Fruit fly (Drosophila melanogaster) whole organism, embryonic: ENCODE measurements around the gene CG11131.

Source experiments
- CG10209 ChIP-seq: fragments of 200-800 bp; sonication (Bioruptor generic); optimal IDR thresholded peaks from 3 replicates; lab custom pipeline; 2017; ENCODE audit warnings: missing biosample characterization, mild to moderate bottlenecking, missing genetic modification characterization, missing genetic modification reagents
- CG10267 ChIP-seq: fragments of 200-800 bp; sonication (Bioruptor generic); optimal IDR thresholded peaks from 2 replicates; lab custom pipeline; 2018; ENCODE audit warnings: missing biosample characterization, mild to moderate bottlenecking, missing genetic modification characterization, moderate library complexity
- CG11085 ChIP-seq: fragments of 200-800 bp; sonication (Bioruptor generic); IDR thresholded peaks from 2 replicates; pipeline ENCODE4 v1.3.6; 2022; ENCODE audit warnings: missing biosample characterization, missing genetic modification characterization
- CG11696 ChIP-seq: fragments of 200-800 bp; sonication (Bioruptor generic); IDR thresholded peaks from 2 replicates; pipeline ENCODE4 v1.3.6; 2022; ENCODE audit warnings: missing biosample characterization, missing genetic modification characterization
- CG1233 ChIP-seq: fragments of 200-800 bp; sonication (Bioruptor generic); optimal IDR thresholded peaks from 4 replicates; lab custom pipeline; 2018; ENCODE audit warnings: missing biosample characterization, mild to moderate bottlenecking, missing genetic modification characterization
- CG13296 ChIP-seq: fragments of 200-800 bp; sonication (Bioruptor generic); optimal IDR thresholded peaks from 3 replicates; lab custom pipeline; 2018; ENCODE audit warnings: missing biosample characterization, mild to moderate bottlenecking, missing genetic modification characterization
- CG13424 ChIP-seq: fragments of 200-800 bp; sonication (Bioruptor generic); optimal IDR thresholded peaks from 2 replicates; lab custom pipeline; 2019; ENCODE audit warnings: missing biosample characterization, mild to moderate bottlenecking, missing genetic modification characterization, moderate library complexity
- CG14050 ChIP-seq: fragments of 200-800 bp; sonication (Bioruptor generic); IDR thresholded peaks from 3 replicates; pipeline ENCODE4 v1.3.6; 2022; ENCODE audit warnings: missing biosample characterization, missing genetic modification characterization
- CG14710 ChIP-seq: fragments of 200-800 bp; sonication (Bioruptor generic); optimal IDR thresholded peaks from 3 replicates; lab custom pipeline; 2019; ENCODE audit warnings: missing biosample characterization, mild to moderate bottlenecking, missing genetic modification characterization, moderate library complexity
- CG17359 ChIP-seq: fragments of 200-800 bp; sonication (Bioruptor generic); optimal IDR thresholded peaks from 3 replicates; lab custom pipeline; 2018; ENCODE audit warnings: missing biosample characterization, mild to moderate bottlenecking, missing genetic modification characterization, moderate library complexity
- CG18011 ChIP-seq: fragments of 200-800 bp; sonication (Bioruptor generic); optimal IDR thresholded peaks from 2 replicates; lab custom pipeline; 2017; ENCODE audit warnings: missing biosample characterization, missing genetic modification characterization, mild to moderate bottlenecking, moderate library complexity, missing genotype
- CG2116 ChIP-seq: fragments of 200-800 bp; sonication (Bioruptor generic); optimal IDR thresholded peaks from 3 replicates; lab custom pipeline; 2018; ENCODE audit warnings: missing biosample characterization, mild to moderate bottlenecking, missing genetic modification characterization
- CG2199 ChIP-seq: fragments of 200-800 bp; sonication (Bioruptor generic); IDR thresholded peaks from 3 replicates; pipeline ENCODE4 v1.3.6; 2022; ENCODE audit warnings: missing biosample characterization, missing genetic modification characterization
- CG3163 ChIP-seq: fragments of 200-800 bp; sonication (Bioruptor generic); optimal IDR thresholded peaks from 3 replicates; lab custom pipeline; 2016; ENCODE audit warnings: missing biosample characterization, missing genetic modification characterization
- CG34376 ChIP-seq: fragments of 200-800 bp; sonication (Bioruptor generic); optimal IDR thresholded peaks from 2 replicates; lab custom pipeline; 2018; ENCODE audit warnings: missing biosample characterization, mild to moderate bottlenecking, missing genetic modification characterization
- CG3838 ChIP-seq: fragments of 200-800 bp; sonication (Bioruptor generic); optimal IDR thresholded peaks from 3 replicates; lab custom pipeline; 2016; ENCODE audit warnings: missing biosample characterization, missing genetic modification characterization
- CG4424 ChIP-seq: fragments of 200-800 bp; sonication (Bioruptor generic); optimal IDR thresholded peaks from 3 replicates; lab custom pipeline; 2016; ENCODE audit warnings: missing biosample characterization, missing genetic modification characterization
- CG6813 ChIP-seq: fragments of 200-800 bp; sonication (Bioruptor generic); optimal IDR thresholded peaks from 2 replicates; lab custom pipeline; 2017; ENCODE audit warnings: missing biosample characterization, missing genetic modification characterization, mild to moderate bottlenecking, moderate library complexity, missing genetic modification reagents
- CG7357 ChIP-seq: fragments of 200-800 bp; sonication (Bioruptor generic); IDR thresholded peaks from 3 replicates; pipeline ENCODE4 v1.3.6; 2022; ENCODE audit warnings: missing biosample characterization, missing genetic modification characterization
- CG9437 ChIP-seq: fragments of 200-800 bp; sonication (Bioruptor generic); optimal IDR thresholded peaks from 2 replicates; lab custom pipeline; 2018; ENCODE audit warnings: missing biosample characterization, mild to moderate bottlenecking, missing genetic modification characterization
- D ChIP-seq, 2 experiments: fragments of 200-800 bp in 1 of 2; fragments of >200 bp in 1 of 2; sonication (Bioruptor generic) in 1 of 2; optimal IDR thresholded peaks; 2 replicates in 1 of 2; 3 replicates in 1 of 2; lab custom pipeline; 2017; ENCODE audit warnings: mild to moderate bottlenecking in 1 of 2, missing biosample characterization in 1 of 2, missing genetic modification characterization in 1 of 2, missing genetic modification reagents in 1 of 2
- D19A ChIP-seq: fragments of 200-800 bp; optimal IDR thresholded peaks from 3 replicates; lab custom pipeline; 2019; ENCODE audit warnings: missing biosample characterization, mild to moderate bottlenecking, missing genetic modification characterization, moderate library complexity
- Dbx ChIP-seq: fragments of 200-800 bp; sonication (Bioruptor generic); IDR thresholded peaks from 3 replicates; pipeline ENCODE4 v1.3.6; 2022; ENCODE audit warnings: missing biosample characterization, missing genetic modification characterization
- Dip3 ChIP-seq: fragments of 200-800 bp; sonication (Bioruptor generic); optimal IDR thresholded peaks from 3 replicates; lab custom pipeline; 2016; ENCODE audit warnings: missing biosample characterization, missing genetic modification characterization
- HLH3B ChIP-seq: fragments of 200-800 bp; sonication (Bioruptor generic); IDR thresholded peaks from 2 replicates; pipeline ENCODE4 v1.3.6; 2022; ENCODE audit warnings: missing biosample characterization, missing genetic modification characterization
- Hey ChIP-seq: fragments of 200-800 bp; sonication (Bioruptor generic); optimal IDR thresholded peaks from 3 replicates; lab custom pipeline; 2018; ENCODE audit warnings: missing biosample characterization, mild to moderate bottlenecking, missing genetic modification characterization
- Hr39 ChIP-seq: fragments of >200 bp; optimal IDR thresholded peaks from 2 replicates; lab custom pipeline; 2017
- Med ChIP-seq: fragments of 200-800 bp; sonication (Bioruptor generic); peaks from one replicate; lab custom pipeline; 2016; ENCODE audit warnings: missing biosample characterization, missing genetic modification characterization, mild to moderate bottlenecking, inconsistent platforms, moderate library complexity
- NfI ChIP-seq: fragments of 200-800 bp; sonication (Bioruptor generic); optimal IDR thresholded peaks from 3 replicates; lab custom pipeline; 2018; ENCODE audit warnings: missing biosample characterization, mild to moderate bottlenecking, missing genetic modification characterization, moderate library complexity
- PHDP ChIP-seq: fragments of 200-800 bp; sonication (Bioruptor generic); optimal IDR thresholded peaks from 3 replicates; lab custom pipeline; 2018; ENCODE audit warnings: missing biosample characterization, mild to moderate bottlenecking, missing genetic modification characterization, moderate library complexity
- Rfx ChIP-seq: fragments of 200-800 bp; sonication (Bioruptor generic); IDR thresholded peaks from 2 replicates; pipeline ENCODE4 v1.3.6; 2022; ENCODE audit warnings: missing biosample characterization, missing genetic modification characterization
- Sox102F ChIP-seq: fragments of 200-800 bp; sonication (Bioruptor generic); optimal IDR thresholded peaks from 2 replicates; lab custom pipeline; 2018; ENCODE audit warnings: missing biosample characterization, mild to moderate bottlenecking, missing genetic modification characterization, moderate library complexity
- Spps ChIP-seq: fragments of 200-800 bp; sonication (Bioruptor generic); optimal IDR thresholded peaks from 2 replicates; lab custom pipeline; 2018; ENCODE audit warnings: missing biosample characterization, mild to moderate bottlenecking, missing genetic modification characterization
- YL-1 ChIP-seq: fragments of 200-800 bp; sonication (Bioruptor generic); optimal IDR thresholded peaks from 3 replicates; lab custom pipeline; 2017; ENCODE audit warnings: missing biosample characterization, mild to moderate bottlenecking, missing genetic modification characterization
- ara ChIP-seq: fragments of 200-800 bp; sonication (Bioruptor generic); IDR thresholded peaks from 2 replicates; pipeline ENCODE4 v1.3.6; 2022; ENCODE audit warnings: missing biosample characterization, missing genetic modification characterization
- bsh ChIP-seq, 2 experiments: fragments of 200-800 bp; sonication (Bioruptor generic); optimal IDR thresholded peaks; 2 replicates each; lab custom pipeline; 2017 to 2018; ENCODE audit warnings: mild to moderate bottlenecking in 2 of 2, missing biosample characterization in 2 of 2, missing genetic modification characterization in 2 of 2, moderate library complexity in 1 of 2
- caup ChIP-seq: fragments of 200-800 bp; sonication (Bioruptor generic); optimal IDR thresholded peaks from 3 replicates; lab custom pipeline; 2017; ENCODE audit warnings: missing biosample characterization, mild to moderate bottlenecking, missing genetic modification characterization, moderate library complexity; ENCODE audit not compliant: severe bottlenecking
- cg ChIP-seq: fragments of 200-800 bp; sonication (Bioruptor generic); optimal IDR thresholded peaks from 3 replicates; lab custom pipeline; 2019; ENCODE audit warnings: missing biosample characterization, mild to moderate bottlenecking, missing genetic modification characterization, moderate library complexity
- dati ChIP-seq: fragments of 200-800 bp; sonication (Bioruptor generic); IDR thresholded peaks from 2 replicates; pipeline ENCODE4 v1.3.6; 2022; ENCODE audit warnings: missing biosample characterization, missing genetic modification characterization
- disco-r ChIP-seq: fragments of 200-800 bp; sonication (Bioruptor generic); optimal IDR thresholded peaks from 2 replicates; lab custom pipeline; 2016; ENCODE audit warnings: missing biosample characterization, missing genetic modification characterization
- emc ChIP-seq: fragments of 200-800 bp; sonication (Bioruptor generic); optimal IDR thresholded peaks from 2 replicates; lab custom pipeline; 2016; ENCODE audit warnings: missing biosample characterization, missing genetic modification characterization
- eve ChIP-seq, 2 experiments: fragments of >200 bp; optimal IDR thresholded peaks; 2 replicates each; lab custom pipeline; 2017; ENCODE audit warnings: missing biosample characterization in 2 of 2, missing genetic modification characterization in 2 of 2
- fd96Cb ChIP-seq: fragments of 200-800 bp; sonication (Bioruptor generic); optimal IDR thresholded peaks from 2 replicates; lab custom pipeline; 2018; ENCODE audit warnings: missing biosample characterization, mild to moderate bottlenecking, missing genetic modification characterization, moderate library complexity
- gem ChIP-seq: fragments of 200-800 bp; sonication (Bioruptor generic); optimal IDR thresholded peaks from 2 replicates; lab custom pipeline; 2019; ENCODE audit warnings: missing biosample characterization, mild to moderate bottlenecking, missing genetic modification characterization, moderate library complexity
- hb ChIP-seq: fragments of 200-800 bp; sonication (Bioruptor generic); IDR thresholded peaks from 3 replicates; pipeline ENCODE4 v1.3.6; 2022; ENCODE audit warnings: missing biosample characterization, missing genetic modification characterization; ENCODE audit not compliant: partially characterized antibody
- nmo ChIP-seq: fragments of 200-800 bp; sonication (Bioruptor generic); optimal IDR thresholded peaks from 2 replicates; lab custom pipeline; 2018; ENCODE audit warnings: missing biosample characterization, mild to moderate bottlenecking, missing genetic modification characterization, moderate library complexity
- sug ChIP-seq: fragments of 200-800 bp; optimal IDR thresholded peaks from 2 replicates; lab custom pipeline; 2019; ENCODE audit warnings: missing biosample characterization, mild to moderate bottlenecking, missing genetic modification characterization, moderate library complexity
- tap ChIP-seq: fragments of 200-800 bp; optimal IDR thresholded peaks from 3 replicates; lab custom pipeline; 2019; ENCODE audit warnings: missing biosample characterization, mild to moderate bottlenecking, missing genetic modification characterization, moderate library complexity
- unc-4 ChIP-seq: fragments of 200-800 bp; sonication (Bioruptor generic); IDR thresholded peaks from 2 replicates; pipeline ENCODE4 v1.3.6; 2022; ENCODE audit warnings: missing biosample characterization, missing genetic modification characterization; ENCODE audit not compliant: partially characterized antibody
- zfh1 ChIP-seq: fragments of 200-800 bp; sonication (Bioruptor generic); IDR thresholded peaks from 3 replicates; pipeline ENCODE4 v1.3.6; 2022; ENCODE audit warnings: missing biosample characterization, missing genetic modification characterization

The CG11131 gene

DNA sequence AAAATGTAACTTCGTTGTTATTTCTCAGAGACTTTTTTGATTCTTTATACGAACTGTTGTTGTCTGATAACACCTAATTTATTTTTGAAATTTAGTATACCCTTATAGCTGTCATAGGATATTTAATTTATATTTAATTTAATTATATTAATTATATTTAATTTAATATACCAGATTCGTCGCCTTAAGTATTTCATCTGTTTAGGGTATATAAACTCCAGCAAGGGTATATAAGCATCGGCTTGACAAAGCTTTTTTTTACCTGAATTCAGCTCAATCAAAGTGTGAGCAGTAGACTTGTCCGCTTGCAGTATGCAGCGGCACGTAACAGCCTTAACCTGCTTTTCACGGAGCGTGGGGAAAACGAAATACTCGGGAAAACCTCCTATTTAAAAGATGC is 14.9 kb upstream of the CG11131 start:
- TF ChIP-seq Med (GFP tag; lab: Kevin White, UChicago) (no peak), CG10267 (tag; lab: Kevin White, UChicago) (peak; percentile 12), CG3163 (GFP tag; lab: Kevin White, UChicago) (no peak), fd96Cb (tag; lab: Kevin White, UChicago) (peak; percentile 20), CG11696 (GFP tag; lab: Robert Waterston, UW) (no peak), PHDP (tag; lab: Kevin White, UChicago) (peak; percentile 20), Sox102F (peak; percentile 25), emc (GFP tag; lab: Kevin White, UChicago) (no peak), sug (tag; lab: Kevin White, UChicago) (no peak), CG34376 (GFP tag; lab: Kevin White, UChicago) (no peak), CG10209 (GFP tag; lab: Kevin White, UChicago) (no peak), hb (no peak), HLH3B (no peak), zfh1 (GFP tag; lab: Robert Waterston, UW) (0 out of 3 replicates have a peak, but pooled peaks have one; percentile 22), CG7357 (GFP tag; lab: Robert Waterston, UW) (no peak), cg (GFP tag; lab: Kevin White, UChicago) (no peak), D (optimal IDR thresholded peaks at IDR 0.05; lab: Kevin White, UChicago) (no peak), D (GFP tag; optimal IDR thresholded peaks at IDR 0.05; lab: Kevin White, UChicago) (no peak), gem (tag; lab: Kevin White, UChicago) (peak; percentile 34), Dip3 (GFP tag; lab: Kevin White, UChicago) (no peak), unc-4 (GFP tag; lab: Robert Waterston, UW) (no peak), CG3838 (GFP tag; lab: Kevin White, UChicago) (no peak), bsh (GFP tag; optimal IDR thresholded peaks at IDR 0.05; lab: Kevin White, UChicago) (peak in 1 of 2 experiments; percentile 16), tap (tag; lab: Kevin White, UChicago) (peak; percentile 38), CG2116 (GFP tag; lab: Kevin White, UChicago) (no peak), CG13424 (tag; lab: Kevin White, UChicago) (peak; percentile 9), disco-r (GFP tag; lab: Kevin White, UChicago) (no peak), CG11085 (GFP tag; lab: Robert Waterston, UW) (no peak), CG14050 (GFP tag; lab: Robert Waterston, UW) (no peak), ara (no peak), nmo (GFP tag; lab: Kevin White, UChicago) (peak; percentile 27), YL-1 (GFP tag; lab: Kevin White, UChicago) (no peak), CG9437 (GFP tag; lab: Kevin White, UChicago) (peak; percentile 11), CG2199 (GFP tag; lab: Robert Waterston, UW) (0 out of 3 replicates have a peak, but pooled peaks have one; percentile 10), Dbx (GFP tag; lab: Robert Waterston, UW) (no peak), CG13296 (GFP tag; lab: Kevin White, UChicago) (no peak), Hr39 (lab: Kevin White, UChicago) (no peak), NfI (GFP tag; lab: Kevin White, UChicago) (no peak), eve (GFP tag; optimal IDR thresholded peaks at IDR 0.05; lab: Kevin White, UChicago) (no peak), dati (GFP tag; lab: Robert Waterston, UW) (no peak), Rfx (GFP tag; lab: Robert Waterston, UW) (no peak), Hey (tag; lab: Kevin White, UChicago) (no peak), CG1233 (no peak), CG17359 (tag; lab: Kevin White, UChicago) (peak; percentile 5), CG18011 (GFP tag; lab: Kevin White, UChicago) (no peak), caup (GFP tag; lab: Kevin White, UChicago) (no peak), CG4424 (GFP tag; lab: Kevin White, UChicago) (no peak), D19A (tag; lab: Kevin White, UChicago) (peak; percentile 91), CG14710 (peak; percentile 10), CG6813 (no peak), Spps (tag; lab: Kevin White, UChicago) (no peak)
